Worm (Caenorhabditis elegans) whole organism, L1 larva: ENCODE data around the gene let-716.

Experiments
- C16A3.4 ChIP-seq: fragments of 150-350 bp; optimal IDR thresholded peaks from 2 replicates; lab custom pipeline; 2014; ENCODE audit warnings: missing biosample characterization, missing genetic modification characterization
- F16B12.6 ChIP-seq: fragments of 150-350 bp; optimal IDR thresholded peaks from 2 replicates; lab custom pipeline; 2014; ENCODE audit warnings: missing biosample characterization, missing genetic modification characterization
- Y116A8C.19 ChIP-seq: sonication (generic microtip); optimal IDR thresholded peaks from 2 replicates; lab custom pipeline; 2016; ENCODE audit warnings: missing compliant biosample characterization, missing genetic modification characterization, borderline replicate concordance
- alr-1 ChIP-seq: fragments of 200-800 bp; sonication (Bioruptor generic); optimal IDR thresholded peaks from 2 replicates; lab custom pipeline; 2018; ENCODE audit warnings: borderline replicate concordance, mild to moderate bottlenecking, missing genetic modification characterization, missing compliant biosample characterization
- ama-1 ChIP-seq: fragments of 150-350 bp; optimal IDR thresholded peaks from 2 replicates; lab custom pipeline; 2014
- ceh-8 ChIP-seq: fragments of 200-800 bp; sonication (Bioruptor generic); optimal IDR thresholded peaks from 2 replicates; lab custom pipeline; 2018; ENCODE audit warnings: mild to moderate bottlenecking, missing genetic modification characterization, moderate library complexity, missing compliant biosample characterization
- ceh-82 ChIP-seq, 3 experiments: fragments of 150-350 bp in 1 of 3; sonication (generic microtip) in 2 of 3; optimal IDR thresholded peaks; 2 replicates each; lab custom pipeline; 2014 to 2017; ENCODE audit warnings: missing biosample characterization in 3 of 3, missing genetic modification characterization in 3 of 3
- ceh-88 ChIP-seq: fragments of 200-800 bp; sonication (Bioruptor generic); IDR thresholded peaks from 2 replicates; pipeline ENCODE4 v1.3.6; 2022; ENCODE audit warnings: missing genetic modification characterization, missing compliant biosample characterization
- efl-1 ChIP-seq, 4 experiments: fragments of 150-350 bp; optimal IDR thresholded peaks in 3 of 4; peaks in 1 of 4; 1 replicate in 1 of 4; 2 replicates in 3 of 4; lab custom pipeline; 2014; ENCODE audit warnings: missing biosample characterization in 2 of 4, missing genetic modification characterization in 2 of 4, missing genetic modification reagents in 2 of 4
- fkh-10 ChIP-seq: sonication (generic microtip); optimal IDR thresholded peaks from 2 replicates; lab custom pipeline; 2017; ENCODE audit warnings: missing biosample characterization, missing genetic modification reagents, missing genetic modification characterization
- fkh-4 ChIP-seq: sonication (generic microtip); optimal IDR thresholded peaks from 2 replicates; lab custom pipeline; 2016; ENCODE audit warnings: missing compliant biosample characterization, missing genetic modification characterization, borderline replicate concordance
- fkh-8 ChIP-seq: sonication (generic microtip); optimal IDR thresholded peaks from 2 replicates; lab custom pipeline; 2016; ENCODE audit warnings: mild to moderate bottlenecking, missing genetic modification characterization, missing compliant biosample characterization
- grh-1 ChIP-seq: fragments of 200-800 bp; sonication (Bioruptor generic); IDR thresholded peaks from 2 replicates; pipeline ENCODE4 v1.3.6; 2022; ENCODE audit warnings: missing genetic modification reagents, missing genetic modification characterization, missing compliant biosample characterization
- hpl-2 ChIP-seq: fragments of 150-350 bp; optimal IDR thresholded peaks from 2 replicates; lab custom pipeline; 2014; ENCODE audit warnings: missing biosample characterization, missing genetic modification reagents, missing genetic modification characterization
- jun-1 ChIP-seq: fragments of 150-350 bp; optimal IDR thresholded peaks from 2 replicates; lab custom pipeline; 2014; ENCODE audit warnings: missing biosample characterization, missing genetic modification reagents, missing genetic modification characterization
- lin-13 ChIP-seq: fragments of 150-350 bp; optimal IDR thresholded peaks from 2 replicates; lab custom pipeline; 2014; ENCODE audit warnings: missing biosample characterization, missing genetic modification reagents, missing genetic modification characterization
- lir-3 ChIP-seq: sonication (generic microtip); optimal IDR thresholded peaks from 2 replicates; lab custom pipeline; 2016; ENCODE audit warnings: mild to moderate bottlenecking, missing genetic modification characterization, moderate library complexity, missing compliant biosample characterization; ENCODE audit not compliant: poor library complexity
- lsy-2 ChIP-seq, 2 experiments: fragments of 150-350 bp; optimal IDR thresholded peaks; 2 replicates each; lab custom pipeline; 2014; ENCODE audit warnings: missing biosample characterization in 2 of 2, missing genetic modification characterization in 2 of 2
- mdl-1 ChIP-seq, 2 experiments: fragments of 150-350 bp; optimal IDR thresholded peaks; 2 replicates each; lab custom pipeline; 2014 to 2017; ENCODE audit warnings: missing biosample characterization in 2 of 2, missing genetic modification characterization in 2 of 2, inconsistent platforms in 1 of 2
- nhr-237 ChIP-seq: fragments of 150-350 bp; optimal IDR thresholded peaks from 2 replicates; lab custom pipeline; 2014; ENCODE audit warnings: missing biosample characterization, missing genetic modification characterization
- nhr-47 ChIP-seq: sonication (generic microtip); optimal IDR thresholded peaks from 2 replicates; lab custom pipeline; 2016; ENCODE audit warnings: mild to moderate bottlenecking, missing genetic modification characterization, moderate library complexity, missing compliant biosample characterization
- nhr-77 ChIP-seq: fragments of 150-350 bp; optimal IDR thresholded peaks from 2 replicates; lab custom pipeline; 2014; ENCODE audit warnings: missing biosample characterization, missing genetic modification characterization
- nhr-84 ChIP-seq: sonication (generic microtip); optimal IDR thresholded peaks from 2 replicates; lab custom pipeline; 2017; ENCODE audit warnings: missing biosample characterization, missing genetic modification characterization
- pag-3 ChIP-seq: sonication (generic microtip); optimal IDR thresholded peaks from 2 replicates; lab custom pipeline; 2017; ENCODE audit warnings: missing genetic modification characterization, mild to moderate bottlenecking, missing compliant biosample characterization, antibody characterized with exemption, borderline replicate concordance; ENCODE audit not compliant: insufficient read depth
- pax-3 ChIP-seq: fragments of 200-800 bp; sonication (Bioruptor generic); optimal IDR thresholded peaks from 2 replicates; lab custom pipeline; 2018; ENCODE audit warnings: mild to moderate bottlenecking, missing genetic modification characterization, moderate library complexity, missing compliant biosample characterization
- rnt-1 ChIP-seq: sonication (generic microtip); optimal IDR thresholded peaks from 2 replicates; lab custom pipeline; 2016; ENCODE audit warnings: mild to moderate bottlenecking, missing genetic modification characterization, moderate library complexity, missing compliant biosample characterization
- skn-1 ChIP-seq: fragments of 150-350 bp; optimal IDR thresholded peaks from 2 replicates; lab custom pipeline; 2014; ENCODE audit warnings: missing biosample characterization, missing genetic modification characterization
- sox-4 ChIP-seq: sonication (generic microtip); optimal IDR thresholded peaks from 2 replicates; lab custom pipeline; 2016; ENCODE audit warnings: missing genetic modification characterization, missing compliant biosample characterization
- sptf-1 ChIP-seq: fragments of 150-350 bp; optimal IDR thresholded peaks from 2 replicates; lab custom pipeline; 2014; ENCODE audit warnings: missing biosample characterization, missing genetic modification characterization
- swsn-7 ChIP-seq: sonication (generic microtip); optimal IDR thresholded peaks from 2 replicates; lab custom pipeline; 2016; ENCODE audit warnings: missing genetic modification characterization, missing compliant biosample characterization
- tbx-2 ChIP-seq: sonication (generic microtip); optimal IDR thresholded peaks from 2 replicates; lab custom pipeline; 2016; ENCODE audit warnings: missing genetic modification characterization, missing compliant biosample characterization
- unc-30 ChIP-seq: sonication (generic microtip); optimal IDR thresholded peaks from 2 replicates; lab custom pipeline; 2017; ENCODE audit warnings: missing biosample characterization, missing genetic modification characterization
- unc-86 ChIP-seq: sonication (generic microtip); optimal IDR thresholded peaks from 2 replicates; lab custom pipeline; 2016; ENCODE audit warnings: missing genetic modification characterization, missing compliant biosample characterization
- zag-1 ChIP-seq: fragments of 150-350 bp; optimal IDR thresholded peaks from 2 replicates; lab custom pipeline; 2014; ENCODE audit warnings: missing biosample characterization, missing genetic modification characterization
- ztf-11 ChIP-seq, 2 experiments: sonication (generic microtip); optimal IDR thresholded peaks; 2 replicates each; lab custom pipeline; 2016 to 2017; ENCODE audit warnings: missing genetic modification characterization in 2 of 2, missing biosample characterization in 1 of 2, missing compliant biosample characterization in 1 of 2

Gene let-716

DNA sequence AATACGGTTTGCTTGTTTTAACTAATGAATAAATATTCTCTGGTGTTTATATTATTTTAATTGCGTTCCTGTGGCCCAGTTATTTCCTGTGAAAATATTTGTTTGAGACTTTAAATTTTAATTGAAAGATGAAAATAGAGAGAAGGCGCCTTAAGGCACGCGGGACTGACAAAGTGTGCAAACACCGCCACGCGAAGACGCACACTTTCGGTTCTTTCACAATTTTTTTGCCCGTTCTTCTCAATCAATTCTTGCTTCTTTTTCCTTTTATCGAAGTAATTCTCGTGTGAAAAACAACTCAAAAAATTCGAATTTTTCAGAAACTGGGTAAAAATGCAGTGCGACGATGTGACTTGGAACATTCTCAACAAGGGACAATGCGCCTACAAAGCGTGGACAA, 4.2 kb upstream of the let-716 start, which contains the start of gene C16A3.6 (continued):
- peak; percentile 86 for TF ChIP-seq F16B12.6
- TF ChIP-seq ceh-88 (GFP tag; lab: Robert Waterston, UW), result no peak
- no peak for TF ChIP-seq nhr-84 (tag; lab: Kevin White, UChicago)
- peak; percentile 49 to 73 for TF ChIP-seq lsy-2 (tag; optimal IDR thresholded peaks at IDR 0.05; lab: Kevin White, UChicago)
- TF ChIP-seq pax-3 (tag; lab: Kevin White, UChicago), result no peak
- peak in 1 of 3 experiments; percentile 38 for TF ChIP-seq ceh-82 (tag; optimal IDR thresholded peaks at IDR 0.05; lab: Kevin White, UChicago)
- TF ChIP-seq jun-1 (tag; lab: Kevin White, UChicago), result no peak
- TF ChIP-seq swsn-7 (tag; lab: Kevin White, UChicago), result no peak
- TF ChIP-seq lir-3 (tag; lab: Kevin White, UChicago), result no peak
- no peak for TF ChIP-seq ama-1 (lab: Kevin White, UChicago)
- TF ChIP-seq unc-86 (tag; lab: Kevin White, UChicago), result no peak
- TF ChIP-seq, all 84 proteins: peak for 14

DNA sequence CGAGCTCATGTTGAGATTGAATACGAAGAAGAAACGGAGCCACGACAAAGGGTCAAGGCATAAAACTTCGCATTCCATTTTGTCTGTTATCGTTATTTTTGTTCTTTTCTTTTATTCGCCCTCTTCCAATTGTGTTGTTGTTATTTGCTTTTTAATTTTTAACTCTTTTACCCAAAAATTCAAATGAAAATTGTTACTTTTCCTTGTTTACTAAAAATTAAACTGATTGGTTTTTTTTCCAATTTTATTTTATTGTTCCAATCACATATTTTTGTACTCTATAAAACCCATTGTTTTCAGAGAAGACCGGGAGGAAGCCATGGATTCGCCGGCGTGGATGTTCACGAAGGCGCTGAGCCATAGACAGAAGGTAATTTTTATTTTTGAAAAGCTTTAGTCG, 2.9 kb upstream of the let-716 start, which contains the start of gene C16A3.5:
Gene C16A3.5, plus strand, starts transcription at position 301 of the 400 bp plus-strand sequence.
- no peak for TF ChIP-seq alr-1 (tag; lab: Kevin White, UChicago)
- no peak for TF ChIP-seq F16B12.6
- no peak for TF ChIP-seq sptf-1 (tag; lab: Kevin White, UChicago)
- TF ChIP-seq sox-4 (tag; lab: Kevin White, UChicago), result no peak
- no peak for TF ChIP-seq jun-1 (tag; lab: Kevin White, UChicago)
- no peak for TF ChIP-seq unc-30 (tag; lab: Kevin White, UChicago)
- TF ChIP-seq tbx-2 (tag; lab: Kevin White, UChicago), result no peak
- TF ChIP-seq fkh-10 (GFP tag; lab: Kevin White, UChicago), result no peak
- TF ChIP-seq swsn-7 (tag; lab: Kevin White, UChicago), result no peak
- no peak for TF ChIP-seq rnt-1
- no peak for TF ChIP-seq ceh-8 (GFP tag; lab: Kevin White, UChicago)

DNA sequence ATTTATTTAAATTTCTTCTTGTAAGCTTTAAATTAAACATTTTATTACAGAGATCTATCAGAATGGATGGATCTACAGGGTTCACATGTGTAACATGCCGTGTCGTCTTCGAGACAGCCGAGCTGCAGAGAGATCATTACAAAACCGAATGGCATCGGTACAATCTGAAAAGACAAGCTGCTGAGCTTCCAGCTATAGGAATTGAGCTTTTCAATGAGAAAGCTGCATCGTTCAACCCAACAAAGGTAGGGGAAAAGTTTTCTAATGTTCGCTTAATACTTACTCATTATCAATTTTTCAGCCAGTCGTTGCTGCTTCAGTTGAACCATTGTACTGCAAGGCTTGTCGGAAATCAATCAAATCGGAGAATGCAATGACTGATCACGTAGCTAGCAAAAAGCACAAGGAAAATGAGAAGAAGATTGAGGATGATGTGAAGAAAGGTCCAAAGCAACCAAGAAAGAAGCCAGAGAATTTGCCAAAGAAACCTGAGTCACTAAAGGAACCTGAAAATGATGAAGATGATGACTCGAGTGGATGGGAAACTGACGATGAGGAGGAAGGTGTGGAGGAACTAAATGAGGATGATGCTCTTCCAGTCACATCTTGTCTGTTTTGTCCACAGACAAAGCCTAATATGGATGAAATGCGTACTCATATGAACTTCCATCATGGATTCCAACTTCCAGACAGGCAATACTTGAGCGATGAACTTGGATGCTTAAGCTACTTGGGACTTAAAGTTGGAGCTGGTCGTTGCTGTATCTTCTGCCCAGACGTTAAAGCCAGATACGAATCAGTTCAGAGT, 1.6 kb upstream of the let-716 start, which contains the start of gene znf-622:
Gene znf-622, plus strand, starts transcription at position 51 of the 808 bp plus-strand sequence.
- TF ChIP-seq efl-1 (optimal IDR thresholded peaks at IDR 0.05; lab: Kevin White, UChicago) (no peak), efl-1 (GFP tag; optimal IDR thresholded peaks at IDR 0.05 in 1 of 2; lab: Kevin White, UChicago) (peak in 1 of 2 experiments; percentile 75), grh-1 (GFP tag; lab: Robert Waterston, UW) (no peak), ceh-82 (tag; optimal IDR thresholded peaks at IDR 0.05; lab: Kevin White, UChicago) (no peak)

DNA sequence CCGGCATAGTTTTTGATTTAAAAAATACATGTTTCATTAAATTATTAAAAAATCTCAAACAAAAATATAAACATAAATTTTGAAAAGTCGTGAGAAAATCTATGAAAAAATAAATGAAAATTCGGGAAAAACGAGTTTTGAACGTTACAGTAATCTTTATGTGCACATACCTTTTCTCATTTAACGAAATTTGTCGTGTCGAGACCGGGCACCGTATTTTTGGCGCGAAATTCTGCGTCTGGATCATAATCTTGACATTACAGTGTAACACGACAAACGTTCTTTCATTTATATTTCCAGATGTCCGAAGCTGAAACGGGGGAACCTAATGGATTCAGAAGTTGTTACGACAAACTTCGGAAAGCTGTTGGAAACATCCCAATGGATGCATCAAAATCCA, 6.2 kb downstream of the let-716 start, which contains the start of gene C16A3.2:
Gene C16A3.2, plus strand, starts transcription at position 301 of the 400 bp plus-strand sequence.
- no peak for TF ChIP-seq ztf-11 (tag; optimal IDR thresholded peaks at IDR 0.05; lab: Kevin White, UChicago)
- no peak for TF ChIP-seq fkh-4
- no peak for TF ChIP-seq Y116A8C.19 (tag; lab: Kevin White, UChicago)
- TF ChIP-seq skn-1 (tag; lab: Kevin White, UChicago), result no peak
- TF ChIP-seq nhr-77, result no peak
- TF ChIP-seq C16A3.4 (tag; lab: Kevin White, UChicago), result no peak
- no peak for TF ChIP-seq fkh-8 (tag; lab: Kevin White, UChicago)
- TF ChIP-seq, all 84 proteins: peak for 0

DNA sequence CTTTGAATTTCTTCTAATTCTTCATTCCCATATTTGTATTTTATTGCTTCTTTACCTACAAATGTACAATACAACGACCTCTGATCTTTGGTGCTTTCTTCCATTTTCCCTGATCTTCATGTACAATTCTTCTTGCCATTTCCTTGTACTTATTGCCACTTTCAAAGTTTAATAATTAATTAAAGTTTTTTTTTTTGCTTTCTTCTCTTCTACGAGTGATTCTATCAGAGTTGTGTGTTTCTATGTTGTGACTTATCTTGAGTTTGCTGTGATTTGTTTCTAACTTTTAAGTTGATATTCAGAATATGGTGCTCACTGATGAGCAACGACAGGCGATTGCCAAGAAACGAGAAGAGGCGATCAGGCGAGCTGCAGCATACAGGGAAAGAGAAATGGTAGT, 7.3 kb downstream of the let-716 start, which contains the start of gene smrc-1:
Gene smrc-1, plus strand, starts transcription at position 301 of the 400 bp plus-strand sequence.
- TF ChIP-seq nhr-47 (tag; lab: Kevin White, UChicago) (no peak), jun-1 (tag; lab: Kevin White, UChicago) (no peak), zag-1 (no peak), nhr-237 (tag; lab: Kevin White, UChicago) (no peak), pag-3 (tag; lab: Kevin White, UChicago) (no peak), lir-3 (tag; lab: Kevin White, UChicago) (no peak), hpl-2 (GFP tag; lab: Kevin White, UChicago) (no peak), nhr-77 (no peak), ztf-11 (tag; optimal IDR thresholded peaks at IDR 0.05; lab: Kevin White, UChicago) (no peak), mdl-1 (tag; optimal IDR thresholded peaks at IDR 0.05; lab: Kevin White, UChicago) (no peak), lin-13 (GFP tag; lab: Kevin White, UChicago) (no peak), swsn-7 (tag; lab: Kevin White, UChicago) (no peak)
- TF ChIP-seq, all 84 proteins: peak for 0
